Fruit fly (Drosophila melanogaster): Measurements from ENCODE around the gene Sid.

dm6 chr3R:28674788-28675187, 4.3 kb downstream of the Sid start, which contains the start of gene snu:
- TF ChIP-seq psq (optimal IDR thresholded peaks at IDR 0.05) (no peak), pan (optimal IDR thresholded peaks at IDR 0.05) (no peak), usp (GFP tag; optimal IDR thresholded peaks at IDR 0.05) (no peak), CG8478 (optimal IDR thresholded peaks at IDR 0.05) (no peak), Dll (optimal IDR thresholded peaks at IDR 0.05) (no peak), EcR (GFP tag; optimal IDR thresholded peaks at IDR 0.05) (no peak)

Measured in whole organism.